Fruit fly (Drosophila melanogaster) whole organism, embryonic: ENCODE results near the gene Dok.

Experiments used
- CG10431 ChIP-seq: fragments of 200-800 bp; sonication (Bioruptor generic); optimal IDR thresholded peaks from 3 replicates; lab custom pipeline; 2018; ENCODE audit warnings: missing biosample characterization, mild to moderate bottlenecking, missing genetic modification characterization
- CG12659 ChIP-seq: fragments of 200-800 bp; sonication (Bioruptor generic); optimal IDR thresholded peaks from 3 replicates; lab custom pipeline; 2017; ENCODE audit warnings: mild to moderate bottlenecking, missing biosample characterization, missing genetic modification reagents, missing genetic modification characterization
- CG12942 ChIP-seq: fragments of 200-800 bp; sonication (Bioruptor generic); optimal IDR thresholded peaks from 3 replicates; lab custom pipeline; 2016; ENCODE audit warnings: missing biosample characterization, missing genetic modification characterization
- CG15479 ChIP-seq: fragments of 200-800 bp; sonication (Bioruptor generic); optimal IDR thresholded peaks from 3 replicates; lab custom pipeline; 2019; ENCODE audit warnings: missing biosample characterization, mild to moderate bottlenecking, missing genetic modification characterization, moderate library complexity
- CG1647 ChIP-seq: fragments of 200-800 bp; sonication (Bioruptor generic); optimal IDR thresholded peaks from 3 replicates; lab custom pipeline; 2016; ENCODE audit warnings: missing biosample characterization, missing genetic modification characterization
- CG18011 ChIP-seq: fragments of 200-800 bp; sonication (Bioruptor generic); optimal IDR thresholded peaks from 2 replicates; lab custom pipeline; 2017; ENCODE audit warnings: missing biosample characterization, missing genetic modification characterization, mild to moderate bottlenecking, moderate library complexity, missing genotype
- CG2199 ChIP-seq: fragments of 200-800 bp; sonication (Bioruptor generic); IDR thresholded peaks from 3 replicates; pipeline ENCODE4 v1.3.6; 2022; ENCODE audit warnings: missing biosample characterization, missing genetic modification characterization
- CG3995 ChIP-seq: fragments of 200-800 bp; sonication (Bioruptor generic); optimal IDR thresholded peaks from 3 replicates; lab custom pipeline; 2016; ENCODE audit warnings: missing biosample characterization, missing genetic modification characterization
- CG42726 ChIP-seq: fragments of 200-800 bp; sonication (Bioruptor generic); IDR thresholded peaks from 2 replicates; pipeline ENCODE4 v1.3.6; 2022; ENCODE audit warnings: missing biosample characterization, missing genetic modification characterization; ENCODE audit not compliant: partially characterized antibody
- CG9932 ChIP-seq: fragments of 200-800 bp; sonication (Bioruptor generic); IDR thresholded peaks from 2 replicates; pipeline ENCODE4 v1.3.6; 2022; ENCODE audit warnings: missing biosample characterization, missing genetic modification characterization
- Dek ChIP-seq: fragments of 200-800 bp; sonication (Bioruptor generic); optimal IDR thresholded peaks from 3 replicates; lab custom pipeline; 2019; ENCODE audit warnings: missing biosample characterization, mild to moderate bottlenecking, missing genetic modification characterization, moderate library complexity
- Dip2 ChIP-seq: fragments of 200-800 bp; sonication (Bioruptor generic); IDR thresholded peaks from 2 replicates; pipeline ENCODE4 v1.3.6; 2022; ENCODE audit warnings: missing biosample characterization, missing genetic modification characterization
- Drgx ChIP-seq: fragments of 200-800 bp; sonication (Bioruptor generic); IDR thresholded peaks from 2 replicates; pipeline ENCODE4 v1.3.6; 2022; ENCODE audit warnings: missing biosample characterization, missing genetic modification characterization
- Ets65A ChIP-seq: fragments of 200-800 bp; sonication (Bioruptor generic); peaks from one replicate; lab custom pipeline; 2016; ENCODE audit warnings: missing biosample characterization, missing genetic modification characterization
- H15 ChIP-seq: fragments of 200-800 bp; sonication (Bioruptor generic); IDR thresholded peaks from 3 replicates; pipeline ENCODE4 v1.3.6; 2022; ENCODE audit warnings: missing biosample characterization, missing genetic modification characterization
- HmgD ChIP-seq: fragments of 200-800 bp; sonication (Bioruptor generic); optimal IDR thresholded peaks from 3 replicates; lab custom pipeline; 2016; ENCODE audit warnings: missing biosample characterization, missing genetic modification characterization
- Med ChIP-seq: fragments of 200-800 bp; sonication (Bioruptor generic); peaks from one replicate; lab custom pipeline; 2016; ENCODE audit warnings: missing biosample characterization, missing genetic modification characterization, mild to moderate bottlenecking, inconsistent platforms, moderate library complexity
- Mrtf ChIP-seq: fragments of 200-800 bp; sonication (Bioruptor generic); IDR thresholded peaks from 3 replicates; pipeline ENCODE4 v1.3.6; 2022; ENCODE audit warnings: missing biosample characterization, missing genetic modification characterization
- Poxn ChIP-seq: fragments of 200-800 bp; sonication (Bioruptor generic); IDR thresholded peaks from 2 replicates; pipeline ENCODE4 v1.3.6; 2022; ENCODE audit warnings: missing biosample characterization, missing genetic modification characterization
- Ptx1 ChIP-seq: fragments of 200-800 bp; sonication (Bioruptor generic); IDR thresholded peaks from 2 replicates; pipeline ENCODE4 v1.3.6; 2022; ENCODE audit warnings: missing biosample characterization, missing genetic modification characterization
- TFAM ChIP-seq: fragments of 200-800 bp; sonication (Bioruptor generic); optimal IDR thresholded peaks from 2 replicates; lab custom pipeline; 2017; ENCODE audit warnings: missing biosample characterization, missing genetic modification characterization, inconsistent platforms
- abd-A ChIP-seq: fragments of 200-800 bp; sonication (Bioruptor generic); optimal IDR thresholded peaks from 3 replicates; lab custom pipeline; 2019; ENCODE audit warnings: missing biosample characterization, mild to moderate bottlenecking, missing genetic modification characterization, moderate library complexity
- btn ChIP-seq: fragments of 200-800 bp; sonication (Bioruptor generic); optimal IDR thresholded peaks from 2 replicates; lab custom pipeline; 2016; ENCODE audit warnings: missing biosample characterization, missing genetic modification characterization
- chinmo ChIP-seq: fragments of 200-800 bp; sonication (Bioruptor generic); IDR thresholded peaks from 4 replicates; pipeline ENCODE4 v1.3.6; 2022; ENCODE audit warnings: missing biosample characterization, missing genetic modification characterization; ENCODE audit not compliant: partially characterized antibody
- gem ChIP-seq: fragments of 200-800 bp; sonication (Bioruptor generic); optimal IDR thresholded peaks from 2 replicates; lab custom pipeline; 2019; ENCODE audit warnings: missing biosample characterization, mild to moderate bottlenecking, missing genetic modification characterization, moderate library complexity
- grn ChIP-seq: fragments of 200-800 bp; sonication (Bioruptor generic); optimal IDR thresholded peaks from 3 replicates; lab custom pipeline; 2017; ENCODE audit warnings: missing biosample characterization, missing genetic modification characterization
- lola ChIP-seq, 3 experiments: fragments of >200 bp in 2 of 3; fragments of 200-800 bp in 1 of 3; sonication (Bioruptor generic) in 1 of 3; optimal IDR thresholded peaks; 2 replicates each; lab custom pipeline; 2017 to 2019; ENCODE audit warnings: missing biosample characterization in 3 of 3, missing genetic modification characterization in 3 of 3, mild to moderate bottlenecking in 1 of 3, moderate library complexity in 1 of 3
- pfk ChIP-seq: fragments of 200-800 bp; sonication (Bioruptor generic); optimal IDR thresholded peaks from 2 replicates; lab custom pipeline; 2018; ENCODE audit warnings: missing biosample characterization, mild to moderate bottlenecking, missing genetic modification characterization, moderate library complexity
- pho ChIP-seq: fragments of 200-800 bp; sonication (Bioruptor generic); optimal IDR thresholded peaks from 2 replicates; lab custom pipeline; 2016; ENCODE audit warnings: missing biosample characterization, missing genetic modification characterization
- psq ChIP-seq: fragments of 200-800 bp; sonication (Bioruptor generic); optimal IDR thresholded peaks from 2 replicates; lab custom pipeline; 2017; ENCODE audit warnings: missing biosample characterization, missing genetic modification characterization
- rib ChIP-seq: fragments of 200-800 bp; sonication (Bioruptor generic); IDR thresholded peaks from 2 replicates; pipeline ENCODE4 v1.3.6; 2022; ENCODE audit warnings: missing biosample characterization, missing genetic modification characterization
- scrt ChIP-seq: fragments of 200-800 bp; sonication (Bioruptor generic); optimal IDR thresholded peaks from 2 replicates; lab custom pipeline; 2018; ENCODE audit warnings: missing biosample characterization, mild to moderate bottlenecking, missing genetic modification characterization, moderate library complexity
- sd ChIP-seq: fragments of 200-800 bp; sonication (Bioruptor generic); optimal IDR thresholded peaks from 3 replicates; lab custom pipeline; 2018; ENCODE audit warnings: missing biosample characterization, mild to moderate bottlenecking, missing genetic modification characterization, moderate library complexity
- sens ChIP-seq: fragments of 200-800 bp; sonication (Bioruptor generic); peaks from one replicate; lab custom pipeline; 2016; ENCODE audit warnings: missing biosample characterization, missing genetic modification characterization
- sens-2 ChIP-seq: fragments of 200-800 bp; sonication (Bioruptor generic); IDR thresholded peaks from 2 replicates; pipeline ENCODE4 v1.3.6; 2022; ENCODE audit warnings: missing biosample characterization, missing genetic modification characterization
- shn ChIP-seq: fragments of 200-800 bp; sonication (Bioruptor generic); optimal IDR thresholded peaks from 3 replicates; lab custom pipeline; 2016; ENCODE audit warnings: missing biosample characterization, missing genetic modification characterization
- sim ChIP-seq: fragments of 200-800 bp; sonication (Bioruptor generic); IDR thresholded peaks from 2 replicates; pipeline ENCODE4 v1.3.6; 2022; ENCODE audit warnings: missing biosample characterization, missing genetic modification characterization
- sqz ChIP-seq: fragments of 200-800 bp; sonication (Bioruptor generic); optimal IDR thresholded peaks from 3 replicates; lab custom pipeline; 2018; ENCODE audit warnings: missing biosample characterization, mild to moderate bottlenecking, missing genetic modification characterization
- sr ChIP-seq: fragments of 200-800 bp; sonication (Bioruptor generic); IDR thresholded peaks from 3 replicates; pipeline ENCODE4 v1.3.6; 2022; ENCODE audit warnings: missing biosample characterization, missing genetic modification characterization
- stc ChIP-seq: fragments of 200-800 bp; sonication (Bioruptor generic); IDR thresholded peaks from 2 replicates; pipeline ENCODE4 v1.3.6; 2022; ENCODE audit warnings: missing biosample characterization, missing genetic modification characterization
- sug ChIP-seq: fragments of 200-800 bp; optimal IDR thresholded peaks from 2 replicates; lab custom pipeline; 2019; ENCODE audit warnings: missing biosample characterization, mild to moderate bottlenecking, missing genetic modification characterization, moderate library complexity
- tin ChIP-seq: fragments of 200-800 bp; sonication (Bioruptor generic); optimal IDR thresholded peaks from 3 replicates; lab custom pipeline; 2016; ENCODE audit warnings: missing biosample characterization, missing genetic modification characterization
- ttk ChIP-seq: fragments of 200-800 bp; sonication (Bioruptor generic); IDR thresholded peaks from 2 replicates; pipeline ENCODE4 v2.1.2; 2022; ENCODE audit warnings: missing biosample characterization, missing genetic modification characterization
- yki ChIP-seq: fragments of >200 bp; optimal IDR thresholded peaks from 3 replicates; lab custom pipeline; 2018
- zen ChIP-seq: fragments of 200-800 bp; sonication (Bioruptor generic); optimal IDR thresholded peaks from 3 replicates; lab custom pipeline; 2018; ENCODE audit warnings: missing biosample characterization, mild to moderate bottlenecking, missing genetic modification characterization, moderate library complexity
- zf30C ChIP-seq: fragments of 200-800 bp; sonication (Bioruptor generic); optimal IDR thresholded peaks from 3 replicates; lab custom pipeline; 2018; ENCODE audit warnings: missing biosample characterization, mild to moderate bottlenecking, missing genetic modification characterization

Dok gene

DNA sequence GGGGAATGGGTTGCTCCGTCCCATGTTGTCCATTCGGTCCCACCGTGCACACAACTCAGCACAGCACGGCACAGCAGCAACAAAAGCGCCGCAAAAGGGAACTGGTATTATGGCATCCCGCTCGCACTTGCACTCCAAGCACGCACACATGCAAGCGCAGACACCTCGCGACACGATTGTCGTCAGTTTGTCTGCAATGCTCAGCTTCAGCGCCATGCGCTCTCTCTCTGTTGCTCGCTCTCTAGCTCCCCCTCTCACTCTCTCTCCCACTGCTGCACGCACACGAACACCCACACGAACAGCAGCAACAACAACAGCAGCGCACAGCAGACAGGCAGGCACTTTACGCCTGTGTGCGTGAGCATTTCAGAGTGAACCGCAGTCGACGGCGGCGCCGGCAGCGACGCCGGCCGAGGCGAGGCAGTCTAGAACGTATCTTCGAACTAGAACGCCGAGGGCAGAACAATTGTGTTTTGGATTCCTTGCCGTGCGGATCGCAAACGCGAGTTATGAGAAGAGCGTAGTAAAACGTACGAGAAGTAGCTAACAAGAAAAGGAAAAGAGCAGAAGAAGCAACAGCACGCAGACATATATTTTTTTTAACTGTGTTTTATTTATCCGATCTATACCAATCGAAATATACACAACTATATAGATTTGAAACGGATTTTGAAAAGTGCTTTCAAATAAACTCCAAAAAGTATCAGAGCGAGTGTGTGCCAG lies 16.4 kb upstream of the Dok start, which contains the start of gene brk (continued):
- peak; percentile 91 for TF ChIP-seq sens (GFP tag; lab: Kevin White, UChicago)
- TF ChIP-seq CG18011 (GFP tag; lab: Kevin White, UChicago), result no peak
- TF ChIP-seq Dip2 (GFP tag; lab: Robert Waterston, UW), result no peak
- no peak for TF ChIP-seq zf30C (GFP tag; lab: Kevin White, UChicago)
- TF ChIP-seq sd, result peak; percentile 75
- TF ChIP-seq HmgD (GFP tag; lab: Kevin White, UChicago), result peak; percentile 71
- TF ChIP-seq scrt (GFP tag; lab: Kevin White, UChicago), result no peak
- TF ChIP-seq CG12659 (GFP tag; lab: Kevin White, UChicago), result no peak
- peak; percentile 88 for TF ChIP-seq yki (lab: Kevin White, UChicago)
- TF ChIP-seq CG9932, result peak; percentile 34; the same call in 1 of the 2 replicates

DNA sequence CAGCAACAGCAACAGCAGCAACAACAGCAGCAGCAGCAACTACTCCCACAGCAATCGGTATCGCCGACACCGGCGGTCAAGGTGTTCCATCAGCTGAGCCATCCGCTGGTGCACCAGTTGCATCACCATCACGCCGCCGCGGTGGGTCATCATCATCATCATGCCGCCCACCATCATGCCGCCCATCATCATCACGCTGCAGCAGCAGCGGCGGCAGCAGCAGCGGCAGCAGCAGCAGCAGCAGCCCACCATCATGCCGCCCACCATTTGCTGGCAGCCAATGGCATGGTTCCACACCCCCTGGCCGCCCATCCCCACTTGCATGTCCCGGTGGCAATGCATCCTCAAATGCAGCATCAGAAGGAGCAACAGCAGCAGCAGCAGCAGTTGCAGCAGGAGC lies 15.2 kb upstream of the Dok start:
- TF ChIP-seq sr (peak; percentile 59; the same call in 2 of the 3 replicates), Med (GFP tag; lab: Kevin White, UChicago) (peak; percentile 64), CG10431 (GFP tag; lab: Kevin White, UChicago) (no peak), rib (GFP tag; lab: Robert Waterston, UW) (no peak), Ets65A (GFP tag; lab: Kevin White, UChicago) (peak; percentile 73)

DNA sequence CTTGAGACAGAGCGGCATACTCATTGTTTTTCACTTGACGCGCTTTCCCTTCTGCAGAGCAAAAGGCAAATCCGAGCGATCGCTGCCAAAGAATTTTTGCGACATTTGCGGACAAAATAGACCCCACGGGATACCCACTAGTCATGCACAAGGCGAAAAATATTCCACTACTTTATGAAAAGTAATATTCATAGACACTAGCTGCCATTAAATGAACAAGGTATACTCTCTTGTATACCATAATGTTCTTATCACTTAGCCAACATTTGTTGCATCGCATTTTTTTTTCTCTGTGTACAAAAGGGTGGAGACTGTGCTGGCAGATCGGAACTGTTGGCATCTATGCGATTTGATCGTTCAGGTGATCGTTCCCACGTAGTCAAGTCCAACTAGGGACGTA lies 11.6 kb upstream of the Dok start:
- TF ChIP-seq Mrtf (no peak), pho (no peak), Drgx (GFP tag; lab: Robert Waterston, UW) (peak; percentile 51), TFAM (GFP tag; lab: Kevin White, UChicago) (no peak), H15 (GFP tag; lab: Robert Waterston, UW) (no peak), Ptx1 (0 out of 2 replicates have a peak, but pooled peaks have one; percentile 5), ttk (GFP tag; lab: Robert Waterston, UW) (no peak), gem (tag; lab: Kevin White, UChicago) (no peak), CG12942 (GFP tag; lab: Kevin White, UChicago) (no peak), lola (GFP tag; optimal IDR thresholded peaks at IDR 0.05; lab: Kevin White, UChicago) (no peak), tin (GFP tag; lab: Kevin White, UChicago) (no peak), zen (no peak), psq (no peak), CG42726 (GFP tag; lab: Robert Waterston, UW) (no peak), Poxn (GFP tag; lab: Robert Waterston, UW) (no peak), Med (GFP tag; lab: Kevin White, UChicago) (peak; percentile 59), CG3995 (GFP tag; lab: Kevin White, UChicago) (no peak)

DNA sequence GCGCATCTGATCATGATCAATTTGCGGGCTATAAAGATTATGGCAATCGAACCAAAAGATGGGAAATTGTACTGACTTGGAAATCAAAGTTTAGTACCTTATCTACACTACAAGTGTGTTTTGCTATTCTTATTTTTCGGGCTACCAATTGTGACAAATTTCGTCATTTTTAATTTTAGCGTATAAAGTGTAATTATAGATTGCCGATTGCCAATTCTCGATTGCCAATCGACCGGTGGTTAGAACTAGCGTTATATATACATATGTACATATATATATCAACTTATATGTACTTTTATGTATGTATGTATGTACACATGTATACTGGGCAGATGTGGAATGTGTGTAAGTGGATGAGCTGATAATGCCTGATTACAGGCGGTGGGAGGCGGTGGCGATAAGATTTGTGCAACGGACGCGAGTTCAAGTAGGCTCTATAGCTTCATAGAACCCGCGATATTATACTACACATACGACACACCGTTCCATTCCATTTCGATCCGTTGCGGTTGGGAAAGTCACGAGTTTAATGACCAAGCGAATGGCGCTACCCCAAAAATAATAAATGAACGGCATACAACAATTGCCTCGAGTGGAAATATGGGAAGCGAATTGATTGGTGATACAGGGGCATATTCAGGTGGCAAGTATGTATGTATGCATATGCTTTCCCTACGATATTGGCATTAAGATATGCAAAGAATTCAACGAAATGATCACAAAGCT lies 7.9 kb upstream of the Dok start:
- TF ChIP-seq pfk, result peak; percentile 89
- TF ChIP-seq sd, result peak; percentile 71
- no peak for TF ChIP-seq Dek (tag; lab: Kevin White, UChicago)
- TF ChIP-seq btn, result no peak
- no peak for TF ChIP-seq sqz (GFP tag; lab: Kevin White, UChicago)
- no peak for TF ChIP-seq abd-A
- no peak for TF ChIP-seq CG1647
- peak; percentile 30 for TF ChIP-seq CG15479 (GFP tag; lab: Kevin White, UChicago)
- no peak for TF ChIP-seq sim (GFP tag; lab: Robert Waterston, UW)
- TF ChIP-seq stc (GFP tag; lab: Robert Waterston, UW), result no peak
- 0 out of 2 replicates have a peak, but pooled peaks have one; percentile 8 for TF ChIP-seq sens-2
- TF ChIP-seq chinmo (GFP tag; lab: Robert Waterston, UW), result 0 out of 4 replicates have a peak, but pooled peaks have one; percentile 46
- peak; percentile 46; the same call in 1 of the 3 replicates for TF ChIP-seq CG2199
- peak; percentile 82 for TF ChIP-seq grn (GFP tag; lab: Kevin White, UChicago)
- TF ChIP-seq sug (tag; lab: Kevin White, UChicago), result peak; percentile 83
- TF ChIP-seq shn, result no peak
